Worm (Caenorhabditis elegans) whole organism, L1 larva: ENCODE measurements around the gene C42D4.13.

ENCODE experiments used
- C16A3.4 ChIP-seq: fragments of 150-350 bp; optimal IDR thresholded peaks from 2 replicates; lab custom pipeline; 2014; ENCODE audit warnings: missing biosample characterization, missing genetic modification characterization
- F16B12.6 ChIP-seq: fragments of 150-350 bp; optimal IDR thresholded peaks from 2 replicates; lab custom pipeline; 2014; ENCODE audit warnings: missing biosample characterization, missing genetic modification characterization
- aha-1 ChIP-seq: fragments of 150-350 bp; optimal IDR thresholded peaks from 2 replicates; lab custom pipeline; 2014; ENCODE audit warnings: missing biosample characterization, missing genetic modification characterization
- ceh-82 ChIP-seq, 3 experiments: fragments of 150-350 bp in 1 of 3; sonication (generic microtip) in 2 of 3; optimal IDR thresholded peaks; 2 replicates each; lab custom pipeline; 2014 to 2017; ENCODE audit warnings: missing biosample characterization in 3 of 3, missing genetic modification characterization in 3 of 3
- ces-1 ChIP-seq: fragments of 150-350 bp; optimal IDR thresholded peaks from 2 replicates; lab custom pipeline; 2014; ENCODE audit warnings: missing biosample characterization, missing genetic modification reagents, missing genetic modification characterization
- dpl-1 ChIP-seq, 3 experiments: fragments of 150-350 bp in 2 of 3; sonication (generic microtip) in 1 of 3; optimal IDR thresholded peaks; 2 replicates each; lab custom pipeline; 2014 to 2017; ENCODE audit warnings: missing biosample characterization in 3 of 3, missing genetic modification characterization in 3 of 3, missing genetic modification reagents in 3 of 3
- efl-1 ChIP-seq, 4 experiments: fragments of 150-350 bp; optimal IDR thresholded peaks in 3 of 4; peaks in 1 of 4; 1 replicate in 1 of 4; 2 replicates in 3 of 4; lab custom pipeline; 2014; ENCODE audit warnings: missing biosample characterization in 2 of 4, missing genetic modification characterization in 2 of 4, missing genetic modification reagents in 2 of 4
- egl-13 ChIP-seq: sonication (generic microtip); optimal IDR thresholded peaks from 2 replicates; lab custom pipeline; 2016; ENCODE audit warnings: missing genotype, missing genetic modification reagents, missing genetic modification characterization, missing compliant biosample characterization
- egl-27 ChIP-seq, 2 experiments: fragments of 150-350 bp in 1 of 2; sonication (generic microtip); optimal IDR thresholded peaks; 3 replicates each; lab custom pipeline; 2017 to 2018; ENCODE audit warnings: missing biosample characterization in 2 of 2, missing genetic modification characterization in 2 of 2, missing genetic modification reagents in 2 of 2
- elt-3 ChIP-seq, 6 experiments: fragments of 150-350 bp in 1 of 6; sonication (generic microtip); optimal IDR thresholded peaks; 2 replicates each; lab custom pipeline; 2017 to 2018; ENCODE audit warnings: missing biosample characterization in 6 of 6, missing genetic modification characterization in 6 of 6, inconsistent platforms in 1 of 6
- fkh-8 ChIP-seq: sonication (generic microtip); optimal IDR thresholded peaks from 2 replicates; lab custom pipeline; 2016; ENCODE audit warnings: mild to moderate bottlenecking, missing genetic modification characterization, missing compliant biosample characterization
- grh-1 ChIP-seq: fragments of 200-800 bp; sonication (Bioruptor generic); IDR thresholded peaks from 2 replicates; pipeline ENCODE4 v1.3.6; 2022; ENCODE audit warnings: missing genetic modification reagents, missing genetic modification characterization, missing compliant biosample characterization
- hpl-2 ChIP-seq: fragments of 150-350 bp; optimal IDR thresholded peaks from 2 replicates; lab custom pipeline; 2014; ENCODE audit warnings: missing biosample characterization, missing genetic modification reagents, missing genetic modification characterization
- irx-1 ChIP-seq: sonication (generic microtip); optimal IDR thresholded peaks from 2 replicates; lab custom pipeline; 2016; ENCODE audit warnings: missing genetic modification characterization, missing compliant biosample characterization
- lin-14 ChIP-seq: fragments of 200-800 bp; sonication (Bioruptor generic); optimal IDR thresholded peaks from 2 replicates; lab custom pipeline; 2018; ENCODE audit warnings: mild to moderate bottlenecking, missing genetic modification characterization, moderate library complexity, missing compliant biosample characterization
- lin-15B ChIP-seq: fragments of 150-350 bp; sonication (generic microtip); optimal IDR thresholded peaks from 3 replicates; lab custom pipeline; 2014; ENCODE audit warnings: missing biosample characterization, missing genetic modification characterization
- lin-35 ChIP-seq, 2 experiments: fragments of 150-350 bp; optimal IDR thresholded peaks; 2 replicates each; lab custom pipeline; 2014; ENCODE audit warnings: missing biosample characterization in 2 of 2, missing genetic modification characterization in 2 of 2, missing genetic modification reagents in 2 of 2
- lsy-2 ChIP-seq, 2 experiments: fragments of 150-350 bp; optimal IDR thresholded peaks; 2 replicates each; lab custom pipeline; 2014; ENCODE audit warnings: missing biosample characterization in 2 of 2, missing genetic modification characterization in 2 of 2
- mdl-1 ChIP-seq, 2 experiments: fragments of 150-350 bp; optimal IDR thresholded peaks; 2 replicates each; lab custom pipeline; 2014 to 2017; ENCODE audit warnings: missing biosample characterization in 2 of 2, missing genetic modification characterization in 2 of 2, inconsistent platforms in 1 of 2
- mep-1 ChIP-seq: fragments of 150-350 bp; optimal IDR thresholded peaks from 2 replicates; lab custom pipeline; 2014; ENCODE audit warnings: missing biosample characterization, missing genetic modification characterization
- nhr-11 ChIP-seq: fragments of 150-350 bp; optimal IDR thresholded peaks from 2 replicates; lab custom pipeline; 2014; ENCODE audit warnings: missing biosample characterization, missing genetic modification characterization
- nhr-76 ChIP-seq: sonication (generic microtip); optimal IDR thresholded peaks from 2 replicates; lab custom pipeline; 2017; ENCODE audit warnings: missing biosample characterization, missing genetic modification characterization
- pag-3 ChIP-seq: sonication (generic microtip); optimal IDR thresholded peaks from 2 replicates; lab custom pipeline; 2017; ENCODE audit warnings: missing genetic modification characterization, mild to moderate bottlenecking, missing compliant biosample characterization, antibody characterized with exemption, borderline replicate concordance; ENCODE audit not compliant: insufficient read depth
- skn-1 ChIP-seq: fragments of 150-350 bp; optimal IDR thresholded peaks from 2 replicates; lab custom pipeline; 2014; ENCODE audit warnings: missing biosample characterization, missing genetic modification characterization
- sptf-1 ChIP-seq: fragments of 150-350 bp; optimal IDR thresholded peaks from 2 replicates; lab custom pipeline; 2014; ENCODE audit warnings: missing biosample characterization, missing genetic modification characterization
- swsn-7 ChIP-seq: sonication (generic microtip); optimal IDR thresholded peaks from 2 replicates; lab custom pipeline; 2016; ENCODE audit warnings: missing genetic modification characterization, missing compliant biosample characterization
- tlp-1 ChIP-seq: fragments of 150-350 bp; optimal IDR thresholded peaks from 2 replicates; lab custom pipeline; 2014; ENCODE audit warnings: missing biosample characterization, missing genetic modification characterization
- unc-30 ChIP-seq: sonication (generic microtip); optimal IDR thresholded peaks from 2 replicates; lab custom pipeline; 2017; ENCODE audit warnings: missing biosample characterization, missing genetic modification characterization
- vab-15 ChIP-seq: sonication (generic microtip); optimal IDR thresholded peaks from 2 replicates; lab custom pipeline; 2017; ENCODE audit warnings: missing genotype, mild to moderate bottlenecking, missing genetic modification characterization, missing compliant biosample characterization
- xbp-1 ChIP-seq: sonication (generic microtip); optimal IDR thresholded peaks from 2 replicates; lab custom pipeline; 2016; ENCODE audit warnings: missing genetic modification characterization, missing compliant biosample characterization

The C42D4.13 gene

DNA sequence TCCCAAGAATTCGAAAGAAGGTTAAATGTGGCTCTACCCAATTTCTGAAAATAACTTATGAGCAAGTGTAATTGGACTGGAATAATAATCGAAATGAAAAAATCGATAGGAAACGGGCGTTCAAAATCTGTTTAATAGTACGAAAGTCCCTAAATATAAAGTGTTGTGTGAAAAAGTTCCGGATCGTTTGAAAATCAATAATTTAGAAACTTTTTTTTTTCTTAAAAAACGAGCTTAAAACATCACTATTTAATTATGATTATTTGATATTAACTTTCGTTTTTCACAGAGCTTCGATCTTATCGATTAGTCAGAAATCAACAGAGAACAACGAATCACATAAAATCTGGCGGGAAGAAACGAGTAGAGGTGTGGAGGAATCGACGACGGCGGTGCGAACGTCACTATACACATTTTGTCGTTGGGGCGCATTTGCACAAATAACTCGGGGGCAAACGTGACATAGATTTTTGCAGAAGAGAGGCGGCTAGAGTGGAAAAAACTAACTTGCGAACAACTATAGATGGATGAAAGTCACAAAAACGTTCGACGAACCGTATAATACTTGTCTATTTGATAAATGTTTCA, 43.2 kb downstream of the C42D4.13 start, which contains the start of gene hecd-1:
hecd-1 (minus strand) TSS at position 51 of the 588 bp plus-strand sequence.
- peak; percentile 76 for TF ChIP-seq lin-14 (GFP tag; lab: Kevin White, UChicago)
- no peak for TF ChIP-seq unc-30 (tag; lab: Kevin White, UChicago)
- no peak for TF ChIP-seq pag-3
- peak; percentile 26 for TF ChIP-seq F16B12.6 (tag; lab: Kevin White, UChicago)
- peak in 1 of 2 experiments; percentile 46 for TF ChIP-seq mdl-1 (tag; optimal IDR thresholded peaks at IDR 0.05; lab: Kevin White, UChicago)
- TF ChIP-seq efl-1 (optimal IDR thresholded peaks at IDR 0.05; lab: Kevin White, UChicago), result peak in 1 of 2 experiments; percentile 29
- peak; percentile 32 to 83 for TF ChIP-seq efl-1 (GFP tag; optimal IDR thresholded peaks at IDR 0.05 in 1 of 2; lab: Kevin White, UChicago)
- peak; percentile 26 for TF ChIP-seq fkh-8
- TF ChIP-seq lin-15B (tag; lab: Kevin White, UChicago), result peak; percentile 16
- TF ChIP-seq xbp-1 (tag; lab: Kevin White, UChicago), result peak; percentile 8
- TF ChIP-seq C16A3.4 (tag; lab: Kevin White, UChicago), result peak; percentile 5
- no peak for TF ChIP-seq egl-27 (tag; optimal IDR thresholded peaks at IDR 0.05; lab: Kevin White, UChicago)
- TF ChIP-seq ceh-82 (tag; optimal IDR thresholded peaks at IDR 0.05; lab: Kevin White, UChicago), result peak in 1 of 3 experiments; percentile 29
- peak in 1 of 2 experiments; percentile 55 for TF ChIP-seq lin-35 (GFP tag; optimal IDR thresholded peaks at IDR 0.05; lab: Kevin White, UChicago)
- TF ChIP-seq aha-1 (tag; lab: Kevin White, UChicago), result no peak
- peak in 1 of 2 experiments; percentile 49 for TF ChIP-seq lsy-2 (tag; optimal IDR thresholded peaks at IDR 0.05; lab: Kevin White, UChicago)
- TF ChIP-seq dpl-1 (GFP tag; optimal IDR thresholded peaks at IDR 0.05; lab: Kevin White, UChicago), result peak in 2 of 3 experiments; percentile 2 to 44
- TF ChIP-seq, all 84 proteins: peak for 12

DNA sequence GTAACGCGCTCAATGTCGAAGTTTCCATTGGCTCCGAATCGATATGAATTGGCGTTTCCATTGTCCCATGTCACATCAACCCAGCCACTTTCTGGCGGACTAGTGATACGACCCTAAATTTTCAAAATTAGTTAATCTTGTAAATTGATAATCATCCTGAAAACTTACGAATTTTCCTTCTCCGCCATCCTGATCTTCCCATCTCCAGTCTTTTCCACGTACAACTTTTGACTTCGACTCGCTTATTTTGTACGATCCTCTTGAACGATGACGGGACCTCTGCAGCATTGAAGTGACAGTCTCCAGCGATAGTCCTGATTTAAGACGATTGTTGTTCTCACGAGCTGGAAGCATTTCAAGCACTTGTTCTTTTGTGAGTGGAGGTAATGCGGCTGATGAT, 48.8 kb downstream of the C42D4.13 start:
- no peak for TF ChIP-seq egl-13 (tag; lab: Kevin White, UChicago)
- TF ChIP-seq mep-1 (tag; lab: Kevin White, UChicago), result no peak
- TF ChIP-seq nhr-11 (tag; lab: Kevin White, UChicago), result no peak
- TF ChIP-seq sptf-1 (tag; lab: Kevin White, UChicago), result no peak
- TF ChIP-seq elt-3 (tag; optimal IDR thresholded peaks at IDR 0.05; lab: Kevin White, UChicago), result no peak
- TF ChIP-seq skn-1 (tag; lab: Kevin White, UChicago), result no peak
- no peak for TF ChIP-seq ces-1 (GFP tag; lab: Kevin White, UChicago)
- no peak for TF ChIP-seq tlp-1 (tag; lab: Kevin White, UChicago)
- no peak for TF ChIP-seq vab-15 (tag; lab: Kevin White, UChicago)
- TF ChIP-seq aha-1 (tag; lab: Kevin White, UChicago), result no peak
- no peak for TF ChIP-seq grh-1 (GFP tag; lab: Robert Waterston, UW)
- TF ChIP-seq hpl-2 (GFP tag; lab: Kevin White, UChicago), result no peak
- no peak for TF ChIP-seq egl-27 (tag; optimal IDR thresholded peaks at IDR 0.05; lab: Kevin White, UChicago)
- TF ChIP-seq swsn-7 (tag; lab: Kevin White, UChicago), result no peak
- no peak for TF ChIP-seq dpl-1 (GFP tag; optimal IDR thresholded peaks at IDR 0.05; lab: Kevin White, UChicago)
- TF ChIP-seq nhr-76, result no peak
- TF ChIP-seq mdl-1 (tag; optimal IDR thresholded peaks at IDR 0.05; lab: Kevin White, UChicago), result no peak
- TF ChIP-seq irx-1, result no peak
